Fruit fly (Drosophila melanogaster) whole organism, embryonic: Measurements from ENCODE around the gene Dh31.

Experiments
- ATbp ChIP-seq: fragments of 200-800 bp; sonication (Bioruptor generic); optimal IDR thresholded peaks from 2 replicates; lab custom pipeline; 2017; ENCODE audit warnings: missing biosample characterization, mild to moderate bottlenecking, missing genetic modification characterization, missing genetic modification reagents
- B-H2 ChIP-seq: fragments of 200-800 bp; sonication (Bioruptor generic); optimal IDR thresholded peaks from 2 replicates; lab custom pipeline; 2018; ENCODE audit warnings: missing biosample characterization, mild to moderate bottlenecking, missing genetic modification characterization
- CG11456 ChIP-seq: fragments of 200-800 bp; sonication (Bioruptor generic); IDR thresholded peaks from 3 replicates; pipeline ENCODE4 v1.3.6; 2022; ENCODE audit warnings: missing biosample characterization, missing genetic modification characterization
- CG11723 ChIP-seq: fragments of 200-800 bp; sonication (Bioruptor generic); optimal IDR thresholded peaks from 2 replicates; lab custom pipeline; 2017; ENCODE audit warnings: missing biosample characterization, mild to moderate bottlenecking, missing genetic modification characterization
- CG13624 ChIP-seq: fragments of 200-800 bp; sonication (Bioruptor generic); optimal IDR thresholded peaks from 2 replicates; lab custom pipeline; 2016; ENCODE audit warnings: missing biosample characterization, missing genetic modification characterization
- CG13894 ChIP-seq: fragments of 200-800 bp; sonication (Bioruptor generic); optimal IDR thresholded peaks from 3 replicates; lab custom pipeline; 2018; ENCODE audit warnings: missing biosample characterization, mild to moderate bottlenecking, missing genetic modification characterization, moderate library complexity
- CG15514 ChIP-seq: fragments of 200-800 bp; sonication (Bioruptor generic); optimal IDR thresholded peaks from 3 replicates; lab custom pipeline; 2017; ENCODE audit warnings: missing biosample characterization, missing genetic modification characterization, mild to moderate bottlenecking, moderate library complexity, missing genetic modification reagents
- CG17328 ChIP-seq: fragments of 200-800 bp; sonication (Bioruptor generic); IDR thresholded peaks from 2 replicates; pipeline ENCODE4 v1.3.6; 2022; ENCODE audit warnings: missing biosample characterization, missing genetic modification characterization
- CG18011 ChIP-seq: fragments of 200-800 bp; sonication (Bioruptor generic); optimal IDR thresholded peaks from 2 replicates; lab custom pipeline; 2017; ENCODE audit warnings: missing biosample characterization, missing genetic modification characterization, mild to moderate bottlenecking, moderate library complexity, missing genotype
- CG2202 ChIP-seq: fragments of 200-800 bp; sonication (Bioruptor generic); optimal IDR thresholded peaks from 2 replicates; lab custom pipeline; 2018; ENCODE audit warnings: missing biosample characterization, mild to moderate bottlenecking, missing genetic modification characterization
- CG2678 ChIP-seq: fragments of 200-800 bp; sonication (Bioruptor generic); optimal IDR thresholded peaks from 3 replicates; lab custom pipeline; 2019; ENCODE audit warnings: missing biosample characterization, mild to moderate bottlenecking, missing genetic modification characterization, moderate library complexity
- CG33557 ChIP-seq: fragments of 200-800 bp; sonication (Bioruptor generic); optimal IDR thresholded peaks from 2 replicates; lab custom pipeline; 2019; ENCODE audit warnings: missing biosample characterization, mild to moderate bottlenecking, missing genetic modification characterization, moderate library complexity
- CG34422 ChIP-seq: fragments of 200-800 bp; sonication (Bioruptor generic); IDR thresholded peaks from 3 replicates; pipeline ENCODE4 v1.3.6; 2022; ENCODE audit warnings: missing biosample characterization, missing genetic modification characterization
- CG4820 ChIP-seq: fragments of 200-800 bp; sonication (Bioruptor generic); optimal IDR thresholded peaks from 3 replicates; lab custom pipeline; 2016; ENCODE audit warnings: missing biosample characterization, missing genetic modification characterization
- CG4854 ChIP-seq: fragments of 200-800 bp; sonication (Bioruptor generic); optimal IDR thresholded peaks from 2 replicates; lab custom pipeline; 2016; ENCODE audit warnings: missing biosample characterization, missing genetic modification characterization, inconsistent platforms
- CG5180 ChIP-seq: fragments of 200-800 bp; sonication (Bioruptor generic); optimal IDR thresholded peaks from 3 replicates; lab custom pipeline; 2017; ENCODE audit warnings: missing biosample characterization, missing genetic modification characterization, mild to moderate bottlenecking, moderate library complexity, missing genetic modification reagents
- CG6175 ChIP-seq: fragments of 200-800 bp; sonication (Bioruptor generic); IDR thresholded peaks from 3 replicates; pipeline ENCODE4 v1.3.6; 2022; ENCODE audit warnings: missing biosample characterization, missing genetic modification characterization
- CG7745 ChIP-seq: fragments of 200-800 bp; sonication (Bioruptor generic); optimal IDR thresholded peaks from 2 replicates; lab custom pipeline; 2018; ENCODE audit warnings: missing biosample characterization, mild to moderate bottlenecking, missing genetic modification characterization, moderate library complexity
- CG9215 ChIP-seq: fragments of 200-800 bp; sonication (Bioruptor generic); IDR thresholded peaks from 2 replicates; pipeline ENCODE4 v1.3.6; 2022; ENCODE audit warnings: missing biosample characterization, missing genetic modification characterization
- Camta ChIP-seq: fragments of 200-800 bp; sonication (Bioruptor generic); optimal IDR thresholded peaks from 2 replicates; lab custom pipeline; 2016; ENCODE audit warnings: missing biosample characterization, missing genetic modification characterization
- CkIIα-i1 ChIP-seq: fragments of 200-800 bp; sonication (Bioruptor generic); IDR thresholded peaks from 2 replicates; pipeline ENCODE4 v1.3.6; 2022; ENCODE audit warnings: missing biosample characterization, missing genetic modification characterization
- Dad ChIP-seq: fragments of 200-800 bp; sonication (Bioruptor generic); optimal IDR thresholded peaks from 3 replicates; lab custom pipeline; 2016; ENCODE audit warnings: missing biosample characterization, missing genetic modification characterization
- Drgx ChIP-seq: fragments of 200-800 bp; sonication (Bioruptor generic); IDR thresholded peaks from 2 replicates; pipeline ENCODE4 v1.3.6; 2022; ENCODE audit warnings: missing biosample characterization, missing genetic modification characterization
- ERR ChIP-seq: fragments of 200-800 bp; sonication (Bioruptor generic); optimal IDR thresholded peaks from 2 replicates; lab custom pipeline; 2016; ENCODE audit warnings: missing biosample characterization, missing genetic modification characterization
- H15 ChIP-seq: fragments of 200-800 bp; sonication (Bioruptor generic); IDR thresholded peaks from 3 replicates; pipeline ENCODE4 v1.3.6; 2022; ENCODE audit warnings: missing biosample characterization, missing genetic modification characterization
- Hmx ChIP-seq: fragments of 200-800 bp; sonication (Bioruptor generic); optimal IDR thresholded peaks from 2 replicates; lab custom pipeline; 2016; ENCODE audit warnings: missing biosample characterization, missing genetic modification characterization
- Mad ChIP-seq: fragments of 200-800 bp; sonication (Bioruptor generic); optimal IDR thresholded peaks from 2 replicates; lab custom pipeline; 2016; ENCODE audit warnings: missing biosample characterization, missing genetic modification characterization
- NC2β ChIP-seq: fragments of 200-800 bp; sonication (Bioruptor generic); optimal IDR thresholded peaks from 2 replicates; lab custom pipeline; 2016; ENCODE audit warnings: missing biosample characterization, missing genetic modification characterization
- Opbp ChIP-seq: fragments of 200-800 bp; sonication (Bioruptor generic); IDR thresholded peaks from 3 replicates; pipeline ENCODE4 v1.3.6; 2022; ENCODE audit warnings: missing biosample characterization, missing genetic modification characterization; ENCODE audit not compliant: partially characterized antibody
- Pdp1 ChIP-seq, 2 experiments: fragments of 200-800 bp; sonication (Bioruptor generic); optimal IDR thresholded peaks; 3 replicates each; lab custom pipeline; 2016; ENCODE audit warnings: missing biosample characterization in 2 of 2, missing genetic modification characterization in 2 of 2, mild to moderate bottlenecking in 1 of 2, moderate library complexity in 1 of 2
- Ravus ChIP-seq: fragments of 200-800 bp; sonication (Bioruptor generic); IDR thresholded peaks from 2 replicates; pipeline ENCODE4 v1.3.6; 2022; ENCODE audit warnings: missing biosample characterization, missing genetic modification characterization
- Usf ChIP-seq: fragments of 200-800 bp; sonication (Bioruptor generic); optimal IDR thresholded peaks from 2 replicates; lab custom pipeline; 2017; ENCODE audit warnings: missing genotype, missing biosample characterization, missing genetic modification characterization
- abd-A ChIP-seq: fragments of 200-800 bp; sonication (Bioruptor generic); optimal IDR thresholded peaks from 3 replicates; lab custom pipeline; 2019; ENCODE audit warnings: missing biosample characterization, mild to moderate bottlenecking, missing genetic modification characterization, moderate library complexity
- bbx ChIP-seq: fragments of 200-800 bp; sonication (Bioruptor generic); IDR thresholded peaks from 2 replicates; pipeline ENCODE4 v1.3.6; 2022; ENCODE audit warnings: missing biosample characterization, missing genetic modification characterization; ENCODE audit not compliant: partially characterized antibody
- cg ChIP-seq: fragments of 200-800 bp; sonication (Bioruptor generic); optimal IDR thresholded peaks from 3 replicates; lab custom pipeline; 2019; ENCODE audit warnings: missing biosample characterization, mild to moderate bottlenecking, missing genetic modification characterization, moderate library complexity
- cwo ChIP-seq: fragments of 200-800 bp; sonication (Bioruptor generic); optimal IDR thresholded peaks from 3 replicates; lab custom pipeline; 2017; ENCODE audit warnings: missing biosample characterization, missing genetic modification characterization, mild to moderate bottlenecking, moderate library complexity, missing genetic modification reagents
- da ChIP-seq: fragments of 200-800 bp; sonication (Bioruptor generic); optimal IDR thresholded peaks from 2 replicates; lab custom pipeline; 2016; ENCODE audit warnings: missing biosample characterization, missing genetic modification characterization
- ewg ChIP-seq: fragments of 200-800 bp; sonication (Bioruptor generic); optimal IDR thresholded peaks from 3 replicates; lab custom pipeline; 2017; ENCODE audit warnings: mild to moderate bottlenecking, missing biosample characterization, missing genetic modification reagents, missing genetic modification characterization
- fru ChIP-seq: fragments of >200 bp; optimal IDR thresholded peaks from 2 replicates; lab custom pipeline; 2017
- ftz-f1 ChIP-seq: fragments of 200-800 bp; sonication (Bioruptor generic); optimal IDR thresholded peaks from 2 replicates; lab custom pipeline; 2016; ENCODE audit warnings: missing biosample characterization, missing genetic modification characterization
- fu2 ChIP-seq: fragments of 200-800 bp; sonication (Bioruptor generic); optimal IDR thresholded peaks from 2 replicates; lab custom pipeline; 2016; ENCODE audit warnings: missing biosample characterization, missing genetic modification characterization
- kah ChIP-seq: fragments of 200-800 bp; sonication (Bioruptor generic); optimal IDR thresholded peaks from 2 replicates; lab custom pipeline; 2018; ENCODE audit warnings: missing biosample characterization, mild to moderate bottlenecking, missing genetic modification characterization
- mld ChIP-seq: fragments of 200-800 bp; sonication (Bioruptor generic); IDR thresholded peaks from 3 replicates; pipeline ENCODE4 v1.3.6; 2022; ENCODE audit warnings: missing biosample characterization, missing genetic modification characterization; ENCODE audit not compliant: partially characterized antibody
- nom ChIP-seq: fragments of 200-800 bp; sonication (Bioruptor generic); optimal IDR thresholded peaks from 2 replicates; lab custom pipeline; 2017; ENCODE audit warnings: missing biosample characterization, missing genetic modification characterization, mild to moderate bottlenecking, moderate library complexity, missing genetic modification reagents
- prd ChIP-seq, 3 experiments: fragments of >200 bp in 2 of 3; fragments of 200-800 bp in 1 of 3; sonication (Bioruptor generic) in 1 of 3; optimal IDR thresholded peaks in 2 of 3; IDR thresholded peaks in 1 of 3; 2 replicates in 2 of 3; 3 replicates in 1 of 3; pipeline versions ENCODE4 v1.3.6 to Lab custom; 2017 to 2022; ENCODE audit warnings: missing biosample characterization in 1 of 3, missing genetic modification characterization in 1 of 3
- so ChIP-seq: fragments of 200-800 bp; sonication (Bioruptor generic); IDR thresholded peaks from 3 replicates; pipeline ENCODE4 v1.3.6; 2022; ENCODE audit warnings: missing biosample characterization, missing genetic modification characterization
- ttk ChIP-seq: fragments of 200-800 bp; sonication (Bioruptor generic); IDR thresholded peaks from 2 replicates; pipeline ENCODE4 v2.1.2; 2022; ENCODE audit warnings: missing biosample characterization, missing genetic modification characterization
- yki ChIP-seq: fragments of >200 bp; optimal IDR thresholded peaks from 3 replicates; lab custom pipeline; 2018
- zen ChIP-seq: fragments of 200-800 bp; sonication (Bioruptor generic); optimal IDR thresholded peaks from 3 replicates; lab custom pipeline; 2018; ENCODE audit warnings: missing biosample characterization, mild to moderate bottlenecking, missing genetic modification characterization, moderate library complexity
- zen2 ChIP-seq: fragments of 200-800 bp; sonication (Bioruptor generic); IDR thresholded peaks from 3 replicates; pipeline ENCODE4 v1.3.6; 2022; ENCODE audit warnings: missing biosample characterization, missing genetic modification characterization; ENCODE audit not compliant: partially characterized antibody

Gene Dh31

dm6 chr2L:8473448-8473847 lies 33.2 kb downstream of the Dh31 start (continued):
- TF ChIP-seq B-H2, result no peak
- peak; percentile 35 for TF ChIP-seq CG4820 (GFP tag; lab: Kevin White, UChicago)
- TF ChIP-seq Mad (GFP tag; lab: Kevin White, UChicago), result peak; percentile 12
- no peak for TF ChIP-seq Hmx (GFP tag; lab: Kevin White, UChicago)
- peak; percentile 33 for TF ChIP-seq CG33557 (GFP tag; lab: Kevin White, UChicago)
- TF ChIP-seq Drgx (GFP tag; lab: Robert Waterston, UW), result peak; percentile 50; the same call in 1 of the 2 replicates
- no peak for TF ChIP-seq CG2202 (tag; lab: Kevin White, UChicago)
- peak; percentile 77 for TF ChIP-seq nom (GFP tag; lab: Kevin White, UChicago)
- TF ChIP-seq CG34422 (GFP tag; lab: Robert Waterston, UW), result peak; percentile 59; the same call in 2 of the 3 replicates
- no peak for TF ChIP-seq CG4854
- TF ChIP-seq prd (optimal IDR thresholded peaks at IDR 0.05; lab: Kevin White, UChicago), result no peak
- peak; percentile 77 for TF ChIP-seq prd (GFP tag; IDR thresholded peaks at IDR 0.05; lab: Robert Waterston, UW)
- no peak for TF ChIP-seq kah (GFP tag; lab: Kevin White, UChicago)
- TF ChIP-seq cwo (GFP tag; lab: Kevin White, UChicago), result peak; percentile 48
- no peak for TF ChIP-seq fru
- no peak for TF ChIP-seq ewg
- no peak for TF ChIP-seq CG7745
- TF ChIP-seq CG13624 (GFP tag; lab: Kevin White, UChicago), result peak; percentile 4
- no peak for TF ChIP-seq Opbp (GFP tag; lab: Robert Waterston, UW)
- TF ChIP-seq ttk (GFP tag; lab: Robert Waterston, UW), result peak; percentile 46; the same call in 1 of the 2 replicates
- TF ChIP-seq fu2, result peak; percentile 24
- no peak for TF ChIP-seq ftz-f1 (GFP tag; lab: Kevin White, UChicago)
- TF ChIP-seq CkIIα-i1 (GFP tag; lab: Robert Waterston, UW), result no peak
- no peak for TF ChIP-seq bbx (GFP tag; lab: Robert Waterston, UW)
- no peak for TF ChIP-seq CG11456 (GFP tag; lab: Robert Waterston, UW)
- TF ChIP-seq CG5180 (GFP tag; lab: Kevin White, UChicago), result peak; percentile 32
- peak; percentile 25 for TF ChIP-seq CG11723 (GFP tag; lab: Kevin White, UChicago)
- TF ChIP-seq Dad, result no peak
- no peak for TF ChIP-seq da (GFP tag; lab: Kevin White, UChicago)
- no peak for TF ChIP-seq mld (GFP tag; lab: Robert Waterston, UW)
- no peak for TF ChIP-seq yki (lab: Kevin White, UChicago)
- no peak for TF ChIP-seq Ravus (GFP tag; lab: Robert Waterston, UW)
- no peak for TF ChIP-seq abd-A
- peak; percentile 51; the same call in 1 of the 2 replicates for TF ChIP-seq CG9215 (GFP tag; lab: Robert Waterston, UW)
- TF ChIP-seq ATbp, result peak; percentile 26
- no peak for TF ChIP-seq Camta (GFP tag; lab: Kevin White, UChicago)
- TF ChIP-seq CG17328 (GFP tag; lab: Robert Waterston, UW), result peak; percentile 71
- TF ChIP-seq H15 (GFP tag; lab: Robert Waterston, UW), result peak; percentile 65; the same call in 2 of the 3 replicates
- TF ChIP-seq Pdp1 (GFP tag; optimal IDR thresholded peaks at IDR 0.05; lab: Kevin White, UChicago), result peak in 1 of 2 experiments; percentile 22
- TF ChIP-seq ERR (GFP tag; lab: Kevin White, UChicago), result no peak
- 0 out of 3 replicates have a peak, but pooled peaks have one; percentile 40 for TF ChIP-seq so (GFP tag; lab: Robert Waterston, UW)
- no peak for TF ChIP-seq NC2β (GFP tag; lab: Kevin White, UChicago)
- TF ChIP-seq CG6175, result no peak
- no peak for TF ChIP-seq CG18011 (GFP tag; lab: Kevin White, UChicago)
- TF ChIP-seq CG13894 (tag; lab: Kevin White, UChicago), result no peak
- TF ChIP-seq zen (tag; lab: Kevin White, UChicago), result peak; percentile 6
- no peak for TF ChIP-seq Usf (GFP tag; lab: Kevin White, UChicago)
- TF ChIP-seq cg (GFP tag; lab: Kevin White, UChicago), result no peak
- TF ChIP-seq zen2 (GFP tag; lab: Robert Waterston, UW), result no peak
- peak; percentile 40 for TF ChIP-seq CG15514 (GFP tag; lab: Kevin White, UChicago)
- peak; percentile 73 for TF ChIP-seq CG2678 (tag; lab: Kevin White, UChicago)
